Worm (Caenorhabditis elegans) whole organism, early embryonic: ENCODE results near the gene try-13.

ENCODE experiments used
- B0310.2 ChIP-seq: sonication (generic microtip); optimal IDR thresholded peaks from 2 replicates; lab custom pipeline; 2016; ENCODE audit warnings: mild to moderate bottlenecking, missing genetic modification characterization, missing compliant biosample characterization
- F13C5.2 ChIP-seq: sonication (generic microtip); optimal IDR thresholded peaks from 2 replicates; lab custom pipeline; 2017; ENCODE audit warnings: mild to moderate bottlenecking, missing genetic modification characterization, inconsistent platforms, missing compliant biosample characterization
- aly-1 ChIP-seq: sonication (generic microtip); optimal IDR thresholded peaks from 2 replicates; lab custom pipeline; 2016; ENCODE audit warnings: missing genetic modification characterization, missing compliant biosample characterization
- ama-1 ChIP-seq: fragments of 150-350 bp; optimal IDR thresholded peaks from 2 replicates; lab custom pipeline; 2014
- ceh-13 ChIP-seq: fragments of 200-800 bp; sonication (Bioruptor generic); optimal IDR thresholded peaks from 2 replicates; lab custom pipeline; 2018; ENCODE audit warnings: mild to moderate bottlenecking, missing genetic modification characterization, missing compliant biosample characterization
- ceh-36 ChIP-seq: sonication (generic microtip); optimal IDR thresholded peaks from 2 replicates; lab custom pipeline; 2016; ENCODE audit warnings: missing genetic modification characterization, inconsistent platforms, missing compliant biosample characterization
- ets-7 ChIP-seq: sonication (generic microtip); optimal IDR thresholded peaks from 2 replicates; lab custom pipeline; 2016; ENCODE audit warnings: missing genotype, missing genetic modification characterization, missing compliant biosample characterization
- flt-1 ChIP-seq: fragments of 200-800 bp; sonication (Bioruptor generic); IDR thresholded peaks from 2 replicates; pipeline ENCODE4 v1.3.6; 2022; ENCODE audit warnings: missing genetic modification characterization, missing compliant biosample characterization
- hmbx-1 ChIP-seq: sonication (generic microtip); optimal IDR thresholded peaks from 2 replicates; lab custom pipeline; 2016; ENCODE audit warnings: mild to moderate bottlenecking, missing genetic modification characterization, missing compliant biosample characterization
- hmg-4 ChIP-seq: fragments of 200-800 bp; sonication (Bioruptor generic); optimal IDR thresholded peaks from 2 replicates; lab custom pipeline; 2018; ENCODE audit warnings: mild to moderate bottlenecking, missing genetic modification characterization, missing compliant biosample characterization
- hnd-1 ChIP-seq: sonication (generic microtip); optimal IDR thresholded peaks from 2 replicates; lab custom pipeline; 2016; ENCODE audit warnings: missing genetic modification characterization, missing compliant biosample characterization
- pes-1 ChIP-seq: fragments of 200-800 bp; sonication (Bioruptor generic); IDR thresholded peaks from 2 replicates; pipeline ENCODE4 v1.3.6; 2022; ENCODE audit warnings: missing genetic modification reagents, missing genetic modification characterization, missing compliant biosample characterization
- scrt-1 ChIP-seq: fragments of 200-800 bp; sonication (Bioruptor generic); IDR thresholded peaks from 2 replicates; pipeline ENCODE4 v1.3.6; 2022; ENCODE audit warnings: missing genetic modification characterization, missing compliant biosample characterization
- sea-1 ChIP-seq: fragments of 200-800 bp; sonication (Bioruptor generic); conservative IDR thresholded peaks from 2 replicates; pipeline ENCODE4 v1.3.6; 2022; ENCODE audit warnings: missing genetic modification characterization, missing compliant biosample characterization
- tbx-11 ChIP-seq: fragments of 200-800 bp; sonication (Bioruptor generic); IDR thresholded peaks from 2 replicates; pipeline ENCODE4 v1.3.6; 2022; ENCODE audit warnings: missing genetic modification characterization, missing compliant biosample characterization
- tbx-37 ChIP-seq: fragments of 200-800 bp; sonication (Bioruptor generic); conservative IDR thresholded peaks from 2 replicates; pipeline ENCODE4 v1.3.6; 2022; ENCODE audit warnings: missing genetic modification reagents, missing genetic modification characterization, missing compliant biosample characterization
- tra-4 ChIP-seq: sonication (generic microtip); optimal IDR thresholded peaks from 2 replicates; lab custom pipeline; 2017; ENCODE audit warnings: missing genetic modification characterization, missing compliant biosample characterization

Gene try-13

DNA sequence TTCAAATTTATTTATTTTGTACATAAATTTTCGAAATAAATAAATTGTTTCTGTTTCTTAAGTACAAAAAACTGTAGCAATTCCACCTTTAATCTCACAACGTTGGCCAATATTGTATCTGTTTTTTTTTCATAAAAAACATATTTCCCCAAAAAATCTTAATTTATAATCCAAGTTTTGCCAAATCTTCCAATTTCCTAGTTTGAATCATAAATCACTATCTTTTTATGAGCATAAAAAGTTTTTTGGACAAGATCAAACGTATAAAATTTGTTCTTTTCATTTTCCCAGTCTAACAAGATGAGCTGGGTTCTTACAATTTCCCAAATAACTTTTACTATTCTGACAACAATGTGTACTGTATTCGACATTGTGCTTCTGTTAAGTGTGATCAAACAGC lies 19.7 kb upstream of the try-13 start, which contains the start of gene srxa-4:
TSS of gene srxa-4 (plus strand) at position 301 of the 400 bp plus-strand sequence.
- no peak for TF ChIP-seq ets-7
- TF ChIP-seq pes-1 (GFP tag; lab: Robert Waterston, UW), result no peak
- TF ChIP-seq ceh-36 (tag; lab: Kevin White, UChicago), result no peak
- no peak for TF ChIP-seq tra-4
- TF ChIP-seq hmbx-1, result no peak
- no peak for TF ChIP-seq F13C5.2 (tag; lab: Kevin White, UChicago)
- no peak for TF ChIP-seq hmg-4 (GFP tag; lab: Kevin White, UChicago)
- TF ChIP-seq tbx-11 (GFP tag; lab: Robert Waterston, UW), result no peak
- TF ChIP-seq B0310.2 (tag; lab: Kevin White, UChicago), result no peak

DNA sequence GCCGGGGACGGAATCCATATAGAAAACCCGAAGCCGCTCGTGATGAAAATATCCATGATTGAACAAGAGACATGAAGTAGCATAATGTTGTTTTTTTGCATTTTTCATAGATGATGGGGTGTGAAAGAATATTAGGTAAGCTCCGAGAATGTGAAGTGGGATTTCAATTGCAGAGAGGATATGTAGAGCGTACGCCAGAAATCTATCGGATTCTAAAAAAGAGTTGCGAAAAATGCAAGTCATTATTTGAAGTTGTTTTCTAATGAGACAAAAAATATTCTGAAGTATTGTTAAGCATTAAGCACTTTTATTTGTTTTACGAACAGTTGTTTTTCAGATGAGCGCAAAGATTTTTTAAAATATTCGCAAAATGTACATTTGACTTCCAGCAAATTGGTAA lies 15.6 kb upstream of the try-13 start, which contains the start of gene F18E3.10:
TSS of gene F18E3.10 (minus strand) at position 101 of the 400 bp plus-strand sequence.
- TF ChIP-seq F13C5.2 (tag; lab: Kevin White, UChicago), result no peak
- no peak for TF ChIP-seq ets-7
- no peak for TF ChIP-seq scrt-1 (GFP tag; lab: Robert Waterston, UW)
- TF ChIP-seq ama-1 (lab: Kevin White, UChicago), result no peak
- TF ChIP-seq hmbx-1, result no peak
- no peak for TF ChIP-seq ceh-13 (GFP tag; lab: Kevin White, UChicago)
- TF ChIP-seq tbx-11 (GFP tag; lab: Robert Waterston, UW), result no peak
- no peak for TF ChIP-seq flt-1 (GFP tag; lab: Robert Waterston, UW)
- no peak for TF ChIP-seq ceh-36 (tag; lab: Kevin White, UChicago)
- no peak for TF ChIP-seq aly-1
- no peak for TF ChIP-seq hnd-1 (tag; lab: Kevin White, UChicago)

DNA sequence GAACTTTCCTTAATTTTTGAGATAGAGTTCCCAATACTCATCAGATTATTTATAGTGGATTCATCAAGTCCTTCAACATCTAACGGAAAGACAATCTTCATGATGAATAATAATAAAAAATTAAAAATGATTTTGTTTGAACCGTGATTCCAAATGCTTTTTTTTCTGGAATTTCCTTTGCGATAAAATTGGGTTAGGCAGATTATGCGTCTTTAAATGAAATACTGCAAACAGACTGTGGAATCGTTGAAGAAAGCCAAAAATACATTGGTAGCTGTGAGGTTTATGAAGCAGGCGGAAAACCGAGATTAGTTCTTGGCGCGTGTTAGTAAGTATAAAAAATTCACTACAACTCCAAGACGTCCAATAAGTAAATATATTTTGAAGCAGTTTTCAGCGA lies 13.3 kb upstream of the try-13 start, which contains the start of gene srw-68:
TSS of gene srw-68 (minus strand) at position 101 of the 400 bp plus-strand sequence.
- no peak for TF ChIP-seq pes-1 (GFP tag; lab: Robert Waterston, UW)
- TF ChIP-seq hmbx-1, result no peak
- TF ChIP-seq sea-1, result no peak
- TF ChIP-seq flt-1 (GFP tag; lab: Robert Waterston, UW), result no peak
- no peak for TF ChIP-seq tbx-11 (GFP tag; lab: Robert Waterston, UW)
- no peak for TF ChIP-seq aly-1
- no peak for TF ChIP-seq ceh-13 (GFP tag; lab: Kevin White, UChicago)
- no peak for TF ChIP-seq F13C5.2 (tag; lab: Kevin White, UChicago)
- TF ChIP-seq hnd-1 (tag; lab: Kevin White, UChicago), result no peak
- TF ChIP-seq ets-7, result no peak
- no peak for TF ChIP-seq scrt-1 (GFP tag; lab: Robert Waterston, UW)

DNA sequence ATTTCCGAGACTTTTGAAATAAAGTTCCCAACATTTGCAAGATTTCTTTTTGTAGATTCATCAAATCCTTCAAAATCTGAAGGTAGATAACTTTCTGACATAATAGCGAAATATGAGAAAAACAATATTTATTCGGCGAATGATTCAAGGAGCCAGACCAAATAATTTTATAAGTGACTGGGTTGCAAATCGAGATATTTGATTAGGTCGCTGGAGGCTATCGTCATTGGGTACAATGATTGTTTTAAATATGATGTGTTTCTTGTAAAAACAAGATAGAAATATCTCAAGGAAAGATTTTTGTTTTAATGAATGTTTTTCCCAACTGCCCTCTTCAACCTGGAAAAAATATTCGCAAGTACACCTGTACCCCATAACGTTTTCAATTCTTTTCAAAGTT lies 11.0 kb upstream of the try-13 start, which contains the start of gene srw-69:
TSS of gene srw-69 (minus strand) at position 101 of the 400 bp plus-strand sequence.
- TF ChIP-seq flt-1 (GFP tag; lab: Robert Waterston, UW) (no peak), F13C5.2 (tag; lab: Kevin White, UChicago) (no peak), ceh-13 (GFP tag; lab: Kevin White, UChicago) (no peak), sea-1 (no peak), ama-1 (lab: Kevin White, UChicago) (no peak), hmg-4 (GFP tag; lab: Kevin White, UChicago) (no peak), tbx-37 (no peak), scrt-1 (GFP tag; lab: Robert Waterston, UW) (no peak)

DNA sequence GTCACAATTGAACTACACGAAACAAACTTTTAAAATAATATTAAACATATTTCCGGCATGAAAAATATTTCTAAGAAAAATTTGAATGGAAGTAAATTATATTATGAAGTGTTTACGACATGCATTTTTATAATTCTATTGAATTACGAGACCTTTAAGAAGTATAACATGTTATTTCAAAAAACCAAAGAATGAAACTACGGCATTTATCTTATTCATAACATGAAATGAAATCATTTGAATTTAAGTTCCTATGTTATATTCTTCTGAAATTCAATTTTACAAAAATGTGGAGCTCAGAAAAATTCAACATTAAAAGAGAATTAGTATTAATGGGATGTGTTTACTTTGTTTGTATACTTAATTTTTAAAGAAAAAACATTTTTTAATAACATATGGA lies 8.9 kb upstream of the try-13 start, which contains the start of gene srw-71:
TSS of gene srw-71 (minus strand) at position 101 of the 400 bp plus-strand sequence.
- TF ChIP-seq ets-7, result no peak
- no peak for TF ChIP-seq tra-4
- TF ChIP-seq hmbx-1, result no peak
- no peak for TF ChIP-seq ceh-36 (tag; lab: Kevin White, UChicago)

DNA sequence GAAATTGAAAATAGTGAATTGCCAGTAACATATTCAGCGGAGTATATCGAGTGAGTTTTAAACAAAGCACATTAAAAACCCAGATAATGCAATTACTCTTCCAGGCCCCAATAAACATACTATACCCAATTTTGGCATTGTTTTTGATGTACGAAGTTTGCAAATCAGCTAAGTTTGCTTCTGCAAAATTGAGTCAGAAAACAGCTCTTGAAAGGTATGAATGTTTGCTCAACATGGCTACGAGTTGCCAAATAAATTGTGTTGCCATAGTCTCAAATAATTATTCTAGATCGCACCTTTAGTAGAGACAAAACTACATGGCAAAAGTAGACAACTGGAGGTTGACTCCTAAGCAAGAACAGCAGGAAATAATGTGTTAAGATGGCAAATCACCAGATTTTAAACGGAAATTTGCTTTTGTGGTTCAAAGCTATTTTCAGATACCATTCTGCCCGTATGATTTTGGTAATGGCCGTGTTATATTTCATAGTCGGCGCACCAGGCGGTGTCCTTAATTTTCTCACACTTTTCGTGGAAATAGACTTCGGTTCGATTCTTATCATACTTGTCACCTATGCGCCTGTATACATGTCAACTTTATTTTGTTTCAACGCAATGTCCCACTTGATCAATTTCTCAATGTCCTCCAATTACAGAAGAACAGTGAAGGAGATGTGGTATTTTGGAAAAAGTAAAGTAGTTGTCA lies 7.3 kb upstream of the try-13 start:
- TF ChIP-seq tbx-11 (GFP tag; lab: Robert Waterston, UW) (no peak), tra-4 (no peak), ceh-36 (tag; lab: Kevin White, UChicago) (no peak), ama-1 (lab: Kevin White, UChicago) (no peak), hmbx-1 (no peak), flt-1 (GFP tag; lab: Robert Waterston, UW) (no peak), ceh-13 (GFP tag; lab: Kevin White, UChicago) (no peak), B0310.2 (tag; lab: Kevin White, UChicago) (no peak), F13C5.2 (tag; lab: Kevin White, UChicago) (no peak), hnd-1 (tag; lab: Kevin White, UChicago) (no peak), ets-7 (no peak)

DNA sequence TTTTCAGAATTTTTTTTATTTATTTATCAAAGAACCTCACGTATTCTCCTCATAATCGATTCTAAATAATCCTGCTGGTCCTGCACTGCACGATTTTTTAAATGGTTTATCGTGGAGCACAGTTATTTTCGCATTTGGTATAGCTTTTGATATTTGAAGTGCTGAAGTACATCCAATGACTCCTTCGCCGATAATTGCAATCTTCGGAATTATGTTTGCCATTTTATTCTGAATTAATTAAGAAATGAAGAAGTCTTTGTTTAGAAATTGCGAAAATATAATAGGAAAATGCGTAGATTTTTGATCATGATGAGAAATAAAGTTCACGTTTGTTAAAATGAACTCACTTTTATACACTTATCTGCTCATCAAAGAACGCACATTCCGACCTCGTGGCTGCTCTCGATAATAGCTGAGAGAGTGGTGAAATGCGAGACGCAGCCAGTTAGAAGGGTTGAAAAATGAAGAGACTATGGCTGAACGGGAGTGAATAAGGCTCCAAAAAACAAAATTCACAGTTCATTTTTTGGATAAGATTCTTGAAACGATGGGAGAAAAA lies 5.0 kb upstream of the try-13 start:
- TF ChIP-seq B0310.2 (tag; lab: Kevin White, UChicago) (no peak), tbx-37 (no peak), scrt-1 (GFP tag; lab: Robert Waterston, UW) (no peak), ceh-13 (GFP tag; lab: Kevin White, UChicago) (no peak), flt-1 (GFP tag; lab: Robert Waterston, UW) (no peak), tra-4 (no peak), aly-1 (no peak), ama-1 (lab: Kevin White, UChicago) (no peak), tbx-11 (GFP tag; lab: Robert Waterston, UW) (no peak), pes-1 (GFP tag; lab: Robert Waterston, UW) (no peak), ets-7 (no peak), ceh-36 (tag; lab: Kevin White, UChicago) (no peak), hmg-4 (GFP tag; lab: Kevin White, UChicago) (no peak), sea-1 (no peak), hnd-1 (tag; lab: Kevin White, UChicago) (no peak), hmbx-1 (no peak)
